Worm (Caenorhabditis elegans) whole organism, late embryonic: ENCODE data around the gene F45E12.5.

Experiments
- C08G9.2 ChIP-seq: sonication (generic microtip); optimal IDR thresholded peaks from 2 replicates; lab custom pipeline; 2016; ENCODE audit warnings: mild to moderate bottlenecking, missing genetic modification characterization, moderate library complexity, missing compliant biosample characterization
- F13H6.1 ChIP-seq: sonication (generic microtip); optimal IDR thresholded peaks from 2 replicates; lab custom pipeline; 2016; ENCODE audit warnings: missing genetic modification characterization, missing compliant biosample characterization
- K02D7.2 ChIP-seq: sonication (generic microtip); optimal IDR thresholded peaks from 2 replicates; lab custom pipeline; 2017; ENCODE audit warnings: mild to moderate bottlenecking, missing genetic modification characterization, missing compliant biosample characterization
- ceh-14 ChIP-seq: sonication (generic microtip); optimal IDR thresholded peaks from 2 replicates; lab custom pipeline; 2016; ENCODE audit warnings: missing genotype, missing genetic modification characterization, missing compliant biosample characterization
- ceh-18 ChIP-seq: sonication (generic microtip); optimal IDR thresholded peaks from 2 replicates; lab custom pipeline; 2016; ENCODE audit warnings: missing genetic modification characterization, missing compliant biosample characterization
- ceh-2 ChIP-seq: sonication (generic microtip); optimal IDR thresholded peaks from 2 replicates; lab custom pipeline; 2016; ENCODE audit warnings: missing genotype, missing genetic modification characterization, missing compliant biosample characterization
- ceh-30 ChIP-seq: fragments of 150-350 bp; optimal IDR thresholded peaks from 2 replicates; lab custom pipeline; 2014; ENCODE audit warnings: missing biosample characterization, missing genetic modification characterization
- ceh-31 ChIP-seq: sonication (generic microtip); optimal IDR thresholded peaks from 2 replicates; lab custom pipeline; 2016; ENCODE audit warnings: missing genetic modification characterization, missing compliant biosample characterization
- ceh-45 ChIP-seq: fragments of 200-800 bp; sonication (Bioruptor generic); IDR thresholded peaks from 2 replicates; pipeline ENCODE4 v1.3.6; 2022; ENCODE audit warnings: missing genetic modification reagents, missing genetic modification characterization, missing compliant biosample characterization
- ceh-48 ChIP-seq: sonication (generic microtip); optimal IDR thresholded peaks from 2 replicates; lab custom pipeline; 2016; ENCODE audit warnings: missing genetic modification characterization, inconsistent platforms, missing compliant biosample characterization
- ceh-6 ChIP-seq: fragments of 200-800 bp; sonication (Bioruptor generic); optimal IDR thresholded peaks from 2 replicates; lab custom pipeline; 2018; ENCODE audit warnings: mild to moderate bottlenecking, missing genetic modification characterization, missing compliant biosample characterization
- dve-1 ChIP-seq: sonication (generic microtip); optimal IDR thresholded peaks from 2 replicates; lab custom pipeline; 2017; ENCODE audit warnings: antibody characterized with exemption, mild to moderate bottlenecking, missing genetic modification characterization, missing compliant biosample characterization
- elt-2 ChIP-seq: sonication (generic microtip); optimal IDR thresholded peaks from 2 replicates; lab custom pipeline; 2016; ENCODE audit warnings: missing genetic modification reagents, missing genetic modification characterization, missing compliant biosample characterization
- fax-1 ChIP-seq: sonication (generic microtip); optimal IDR thresholded peaks from 2 replicates; lab custom pipeline; 2016; ENCODE audit warnings: missing genotype, missing genetic modification characterization, missing compliant biosample characterization
- fkh-10 ChIP-seq: fragments of 150-350 bp; optimal IDR thresholded peaks from 2 replicates; lab custom pipeline; 2014; ENCODE audit warnings: missing biosample characterization, missing genetic modification reagents, missing genetic modification characterization
- gmeb-2 ChIP-seq: sonication (generic microtip); optimal IDR thresholded peaks from 2 replicates; lab custom pipeline; 2016; ENCODE audit warnings: missing genetic modification characterization, inconsistent platforms, missing compliant biosample characterization
- hlh-15 ChIP-seq: sonication (generic microtip); optimal IDR thresholded peaks from 2 replicates; lab custom pipeline; 2016; ENCODE audit warnings: missing genetic modification characterization, missing compliant biosample characterization
- hlh-30 ChIP-seq: sonication (generic microtip); optimal IDR thresholded peaks from 2 replicates; lab custom pipeline; 2017; ENCODE audit warnings: antibody characterized with exemption, missing genetic modification characterization, missing compliant biosample characterization; ENCODE audit not compliant: insufficient read depth
- hlh-6 ChIP-seq: sonication (generic microtip); optimal IDR thresholded peaks from 2 replicates; lab custom pipeline; 2016; ENCODE audit warnings: missing genotype, missing genetic modification characterization, missing compliant biosample characterization
- hlh-8 ChIP-seq: sonication (generic microtip); optimal IDR thresholded peaks from 2 replicates; lab custom pipeline; 2016; ENCODE audit warnings: missing genotype, missing genetic modification characterization, missing compliant biosample characterization
- lim-6 ChIP-seq: sonication (generic microtip); optimal IDR thresholded peaks from 2 replicates; lab custom pipeline; 2016; ENCODE audit warnings: missing genetic modification characterization, missing compliant biosample characterization
- madf-2 ChIP-seq: sonication (generic microtip); optimal IDR thresholded peaks from 2 replicates; lab custom pipeline; 2017; ENCODE audit warnings: missing genetic modification characterization, missing compliant biosample characterization
- mec-3 ChIP-seq: sonication (generic microtip); optimal IDR thresholded peaks from 2 replicates; lab custom pipeline; 2016; ENCODE audit warnings: borderline replicate concordance, missing genetic modification characterization, missing compliant biosample characterization
- nfya-1 ChIP-seq: sonication (generic microtip); optimal IDR thresholded peaks from 2 replicates; lab custom pipeline; 2017; ENCODE audit warnings: missing genetic modification characterization, mild to moderate bottlenecking, missing compliant biosample characterization, antibody characterized with exemption, moderate library complexity
- nhr-232 ChIP-seq: sonication (generic microtip); optimal IDR thresholded peaks from 2 replicates; lab custom pipeline; 2016; ENCODE audit warnings: missing genetic modification characterization, missing compliant biosample characterization
- npax-4 ChIP-seq: sonication (generic microtip); optimal IDR thresholded peaks from 2 replicates; lab custom pipeline; 2016; ENCODE audit warnings: missing genetic modification characterization, missing compliant biosample characterization
- pag-3 ChIP-seq: sonication (generic microtip); optimal IDR thresholded peaks from 2 replicates; lab custom pipeline; 2016; ENCODE audit warnings: missing compliant biosample characterization, missing genetic modification characterization, borderline replicate concordance
- pax-1 ChIP-seq: fragments of 150-350 bp; optimal IDR thresholded peaks from 2 replicates; lab custom pipeline; 2014; ENCODE audit warnings: missing biosample characterization, missing genetic modification characterization
- pha-2 ChIP-seq: sonication (generic microtip); optimal IDR thresholded peaks from 2 replicates; lab custom pipeline; 2017; ENCODE audit warnings: mild to moderate bottlenecking, missing genetic modification characterization, missing compliant biosample characterization
- pha-4 ChIP-seq: fragments of 150-350 bp; optimal IDR thresholded peaks from 2 replicates; lab custom pipeline; 2018; ENCODE audit warnings: missing biosample characterization, missing genetic modification reagents, missing genetic modification characterization
- pros-1 ChIP-seq: fragments of 150-350 bp; optimal IDR thresholded peaks from 2 replicates; lab custom pipeline; 2014; ENCODE audit warnings: missing biosample characterization, missing genetic modification reagents, missing genetic modification characterization
- ref-2 ChIP-seq: sonication (generic microtip); optimal IDR thresholded peaks from 2 replicates; lab custom pipeline; 2016; ENCODE audit warnings: missing genetic modification characterization, missing compliant biosample characterization
- rnt-1 ChIP-seq: sonication (generic microtip); optimal IDR thresholded peaks from 2 replicates; lab custom pipeline; 2016; ENCODE audit warnings: missing genetic modification characterization, missing compliant biosample characterization
- sdc-2 ChIP-seq: sonication (generic microtip); optimal IDR thresholded peaks from 2 replicates; lab custom pipeline; 2016; ENCODE audit warnings: missing genotype, missing genetic modification characterization, missing compliant biosample characterization
- tbx-7 ChIP-seq: sonication (generic microtip); optimal IDR thresholded peaks from 2 replicates; lab custom pipeline; 2016; ENCODE audit warnings: missing genotype, missing genetic modification characterization, missing compliant biosample characterization
- ttx-3 ChIP-seq: sonication (generic microtip); optimal IDR thresholded peaks from 2 replicates; lab custom pipeline; 2016; ENCODE audit warnings: missing genetic modification reagents, missing genetic modification characterization, missing compliant biosample characterization
- unc-55 ChIP-seq: sonication (generic microtip); optimal IDR thresholded peaks from 2 replicates; lab custom pipeline; 2017; ENCODE audit warnings: missing biosample characterization, missing genetic modification reagents, missing genetic modification characterization

Gene F45E12.5

DNA sequence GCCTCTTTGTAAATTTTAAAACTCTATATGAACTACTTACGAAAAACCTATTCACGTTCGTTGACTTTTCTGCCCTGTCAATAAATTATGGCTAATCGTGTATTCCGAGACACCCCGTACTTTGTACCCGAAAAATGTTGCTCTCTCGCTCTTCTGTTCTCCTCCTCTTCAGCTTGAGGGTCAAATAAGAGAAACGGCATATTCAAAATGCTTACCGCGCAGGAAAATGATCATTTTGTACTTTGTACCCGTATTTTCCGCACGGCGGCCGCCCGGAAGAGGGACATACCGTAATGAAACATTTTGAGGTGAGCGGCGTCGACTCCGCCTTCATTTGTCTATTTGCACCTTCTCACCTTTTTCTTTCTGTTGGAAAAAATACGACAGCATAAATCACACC is 33.8 kb upstream of the F45E12.5 start (continued):
- no peak for TF ChIP-seq hlh-15 (tag; lab: Kevin White, UChicago)

- no peak for TF ChIP-seq ceh-2
- TF ChIP-seq nfya-1 (tag; lab: Kevin White, UChicago): no peak
- no peak for TF ChIP-seq hlh-30 (tag; lab: Kevin White, UChicago)
- no peak for TF ChIP-seq ceh-31
- TF ChIP-seq hlh-15 (tag; lab: Kevin White, UChicago): no peak
- TF ChIP-seq pax-1 (tag; lab: Kevin White, UChicago): no peak
- TF ChIP-seq rnt-1 (tag; lab: Kevin White, UChicago): no peak
- TF ChIP-seq fax-1 (tag; lab: Kevin White, UChicago): no peak
- no peak for TF ChIP-seq fkh-10 (GFP tag; lab: Kevin White, UChicago)
- no peak for TF ChIP-seq lim-6 (tag; lab: Kevin White, UChicago)
- TF ChIP-seq gmeb-2 (tag; lab: Kevin White, UChicago): no peak
- TF ChIP-seq sdc-2 (tag; lab: Kevin White, UChicago): no peak
- no peak for TF ChIP-seq mec-3 (tag; lab: Kevin White, UChicago)
- no peak for TF ChIP-seq ceh-14
- TF ChIP-seq madf-2 (tag; lab: Kevin White, UChicago): no peak
- TF ChIP-seq ceh-18: no peak
Observed at ce11 chrII:7342884-7343283, 33.0 kb upstream of the F45E12.5 start.

ce11 chrII:7341572-7342303 is 31.8 kb upstream of the F45E12.5 start:
- TF ChIP-seq elt-2 (tag; lab: Kevin White, UChicago): no peak
- no peak for TF ChIP-seq ref-2 (tag; lab: Kevin White, UChicago)
- TF ChIP-seq ceh-31: no peak
- TF ChIP-seq dve-1 (tag; lab: Kevin White, UChicago): no peak
- no peak for TF ChIP-seq nfya-1 (tag; lab: Kevin White, UChicago)
- no peak for TF ChIP-seq pha-2 (tag; lab: Kevin White, UChicago)
- no peak for TF ChIP-seq hlh-8 (tag; lab: Kevin White, UChicago)
- TF ChIP-seq rnt-1 (tag; lab: Kevin White, UChicago): no peak
- no peak for TF ChIP-seq ceh-48
- TF ChIP-seq ceh-2: no peak
- no peak for TF ChIP-seq pros-1 (tag; lab: Kevin White, UChicago)
- TF ChIP-seq fax-1 (tag; lab: Kevin White, UChicago): no peak
- no peak for TF ChIP-seq nhr-232
- TF ChIP-seq pag-3 (tag; lab: Kevin White, UChicago): no peak
- TF ChIP-seq, all 69 proteins: peak for 0

- no peak for TF ChIP-seq lim-6 (tag; lab: Kevin White, UChicago)
Observed at ce11 chrII:7340703-7341102, 30.8 kb upstream of the F45E12.5 start.

DNA sequence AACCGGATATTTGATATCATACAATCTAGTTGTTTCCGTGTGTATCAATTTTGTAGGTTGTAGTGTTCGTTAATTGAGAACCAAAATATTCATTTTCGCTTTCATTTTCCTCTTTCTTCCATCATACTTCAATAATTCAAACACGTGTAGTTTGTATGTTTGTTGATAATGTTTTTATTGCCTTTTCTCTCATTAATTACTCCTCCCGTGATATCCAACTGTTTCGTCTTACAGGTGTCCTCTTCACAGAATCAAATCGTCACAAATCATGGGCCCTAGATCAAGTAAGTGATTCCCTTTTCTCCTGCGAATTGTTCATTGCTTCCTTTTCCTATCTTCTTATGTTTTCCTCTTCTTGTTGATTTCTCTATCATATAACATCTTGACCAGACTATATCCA is 29.1 kb upstream of the F45E12.5 start, which contains the start of gene nhr-21:
TSS of gene nhr-21 (plus strand) at position 235 of the 400 bp plus-strand sequence.
- TF ChIP-seq sdc-2 (tag; lab: Kevin White, UChicago) (no peak), rnt-1 (tag; lab: Kevin White, UChicago) (no peak), hlh-6 (tag; lab: Kevin White, UChicago) (no peak), K02D7.2 (tag; lab: Kevin White, UChicago) (no peak), mec-3 (tag; lab: Kevin White, UChicago) (no peak), pha-4 (no peak), unc-55 (GFP tag; lab: Kevin White, UChicago) (no peak), ttx-3 (no peak), F13H6.1 (tag; lab: Kevin White, UChicago) (no peak), ceh-30 (tag; lab: Kevin White, UChicago) (no peak), pax-1 (tag; lab: Kevin White, UChicago) (no peak), madf-2 (tag; lab: Kevin White, UChicago) (no peak), nfya-1 (tag; lab: Kevin White, UChicago) (no peak), C08G9.2 (no peak), ceh-6 (GFP tag; lab: Kevin White, UChicago) (no peak), ceh-31 (no peak), tbx-7 (tag; lab: Kevin White, UChicago) (no peak), npax-4 (tag; lab: Kevin White, UChicago) (no peak), ceh-45 (GFP tag; lab: Robert Waterston, UW) (no peak)
